Worm (Caenorhabditis elegans) whole organism, L4/young adult: Measurements from ENCODE around the gene nhr-119.
A peak's percentile ranks its signal among the peaks of the same experiment; 100 is the strongest.

ENCODE experiments used
- W03F9.2 ChIP-seq: fragments of 150-350 bp; optimal IDR thresholded peaks from 2 replicates; lab custom pipeline; 2014; ENCODE audit warnings: missing biosample characterization, missing genetic modification characterization
- dao-5 ChIP-seq: sonication (generic microtip); optimal IDR thresholded peaks from 2 replicates; lab custom pipeline; 2016; ENCODE audit warnings: missing genotype, missing genetic modification characterization, moderate library complexity, missing compliant biosample characterization
- him-1 ChIP-seq: sonication (generic microtip); optimal IDR thresholded peaks from 2 replicates; lab custom pipeline; 2016; ENCODE audit warnings: missing genotype, missing genetic modification reagents, missing genetic modification characterization, missing compliant biosample characterization

Gene nhr-119

ce11 chrII:2769021-2769420 lies 31.4 kb downstream of the nhr-119 start, which contains the start of gene F08D12.7:
Gene F08D12.7, minus strand, starts transcription at chrII:2769121.
- TF ChIP-seq dao-5 (tag; lab: Kevin White, UChicago) (no peak), W03F9.2 (no peak), him-1 (tag; lab: Kevin White, UChicago) (no peak)

ce11 chrII:2766331-2766730 lies 34.1 kb downstream of the nhr-119 start, which contains the start of gene F08D12.15:
Gene F08D12.15, plus strand, starts transcription at chrII:2766631.
- TF ChIP-seq dao-5 (tag; lab: Kevin White, UChicago) (no peak), him-1 (tag; lab: Kevin White, UChicago) (no peak), W03F9.2 (no peak)

ce11 chrII:2764664-2765063 lies 35.7 kb downstream of the nhr-119 start, which contains the start of gene fbxb-108:
Gene fbxb-108, plus strand, starts transcription at chrII:2764964.
- TF ChIP-seq him-1 (tag; lab: Kevin White, UChicago), result no peak
- TF ChIP-seq W03F9.2, result no peak
- no peak for TF ChIP-seq dao-5 (tag; lab: Kevin White, UChicago)

- TF ChIP-seq dao-5 (tag; lab: Kevin White, UChicago), result no peak
- no peak for TF ChIP-seq him-1 (tag; lab: Kevin White, UChicago)
- TF ChIP-seq W03F9.2, result no peak
Observed at ce11 chrII:2762108-2762507, 38.3 kb downstream of the nhr-119 start, which contains the start of gene fbxb-106. Gene fbxb-106, plus strand, starts transcription at chrII:2762408.

- TF ChIP-seq him-1 (tag; lab: Kevin White, UChicago) (no peak), dao-5 (tag; lab: Kevin White, UChicago) (no peak), W03F9.2 (no peak)
Observed at ce11 chrII:2758476-2758875, 41.9 kb downstream of the nhr-119 start, which contains the start of gene fbxb-107. Gene fbxb-107, plus strand, starts transcription at chrII:2758772.

ce11 chrII:2757954-2758353 lies 42.4 kb downstream of the nhr-119 start, which contains the start of gene F29A7.8:
Gene F29A7.8, minus strand, starts transcription at chrII:2758054.
- TF ChIP-seq dao-5 (tag; lab: Kevin White, UChicago), result no peak

ce11 chrII:2756351-2756750 lies 44.0 kb downstream of the nhr-119 start:
- TF ChIP-seq him-1 (tag; lab: Kevin White, UChicago), result no peak
- no peak for TF ChIP-seq W03F9.2
- no peak for TF ChIP-seq dao-5 (tag; lab: Kevin White, UChicago)

ce11 chrII:2754595-2754994 lies 45.8 kb downstream of the nhr-119 start:
- no peak for TF ChIP-seq him-1 (tag; lab: Kevin White, UChicago)
- no peak for TF ChIP-seq W03F9.2
- no peak for TF ChIP-seq dao-5 (tag; lab: Kevin White, UChicago)

- no peak for TF ChIP-seq W03F9.2
- no peak for TF ChIP-seq dao-5 (tag; lab: Kevin White, UChicago)
- TF ChIP-seq him-1 (tag; lab: Kevin White, UChicago), result no peak
Observed at ce11 chrII:2752999-2753398, 47.4 kb downstream of the nhr-119 start, which contains the start of gene F29A7.3. Gene F29A7.3, plus strand, starts transcription at chrII:2753299.

- no peak for TF ChIP-seq dao-5 (tag; lab: Kevin White, UChicago)
- TF ChIP-seq W03F9.2, result peak; percentile 76
- no peak for TF ChIP-seq him-1 (tag; lab: Kevin White, UChicago)
Observed at ce11 chrII:2752536-2752935, 47.9 kb downstream of the nhr-119 start, which contains the start of gene F29A7.6. Gene F29A7.6, minus strand, starts transcription at chrII:2752611.

- no peak for TF ChIP-seq him-1 (tag; lab: Kevin White, UChicago)
Observed at ce11 chrII:2751278-2751677, 49.1 kb downstream of the nhr-119 start.

- TF ChIP-seq him-1 (tag; lab: Kevin White, UChicago), result no peak
- TF ChIP-seq W03F9.2, result no peak
- TF ChIP-seq dao-5 (tag; lab: Kevin White, UChicago), result no peak
Observed at ce11 chrII:2749595-2750048, 50.8 kb downstream of the nhr-119 start, which contains the start of gene F29A7.4. Gene F29A7.4, plus strand, starts transcription at chrII:2749998.

- peak; percentile 18 for TF ChIP-seq him-1 (tag; lab: Kevin White, UChicago)
- no peak for TF ChIP-seq dao-5 (tag; lab: Kevin White, UChicago)
- no peak for TF ChIP-seq W03F9.2
Observed at ce11 chrII:2747956-2748621, 52.3 kb downstream of the nhr-119 start.
